Fruit fly (Drosophila melanogaster): Measurements from ENCODE around the gene vari.
A peak's percentile ranks its signal among the peaks of the same experiment; 100 is the strongest.

The vari gene

dm6 chr2L:20824136-20824789 is 27.4 kb upstream of the vari start:
- no peak for TF ChIP-seq Eip75B (GFP tag; optimal IDR thresholded peaks at IDR 0.05)
- TF ChIP-seq Eip78C (GFP tag), result peak; percentile 33

- peak; percentile 44 for TF ChIP-seq CG32006 (GFP tag; optimal IDR thresholded peaks at IDR 0.05)
- no peak for TF ChIP-seq Smox (GFP tag; optimal IDR thresholded peaks at IDR 0.05)
- no peak for TF ChIP-seq lz (GFP tag; optimal IDR thresholded peaks at IDR 0.05)
- TF ChIP-seq achi (GFP tag; optimal IDR thresholded peaks at IDR 0.05), result no peak
- no peak for TF ChIP-seq Lpt (GFP tag; optimal IDR thresholded peaks at IDR 0.05)
- TF ChIP-seq ss (GFP tag; optimal IDR thresholded peaks at IDR 0.05), result peak; percentile 32 to 41
- no peak for TF ChIP-seq pdm3 (GFP tag; optimal IDR thresholded peaks at IDR 0.05)
- peak; percentile 34 for TF ChIP-seq CG10631 (GFP tag; optimal IDR thresholded peaks at IDR 0.05)
- peak; percentile 2 for TF ChIP-seq CG16779 (tag; optimal IDR thresholded peaks at IDR 0.05)
- no peak for TF ChIP-seq Blimp-1 (GFP tag; optimal IDR thresholded peaks at IDR 0.05)
- peak; percentile 32 for TF ChIP-seq dsx (GFP tag; optimal IDR thresholded peaks at IDR 0.05; ENCODE audit: poor library complexity, severe bottlenecking)
- TF ChIP-seq CG6808 (GFP tag; optimal IDR thresholded peaks at IDR 0.05), result peak; percentile 99
- TF ChIP-seq topi (GFP tag; optimal IDR thresholded peaks at IDR 0.05), result peak; percentile 19
- no peak for TF ChIP-seq CG11294 (GFP tag; IDR thresholded peaks at IDR 0.05)
- peak; percentile 11 for TF ChIP-seq spab (GFP tag; optimal IDR thresholded peaks at IDR 0.05)
- TF ChIP-seq Eip78C (GFP tag), result peak; percentile 59
- no peak for TF ChIP-seq Ets96B (tag; optimal IDR thresholded peaks at IDR 0.05)
- no peak for TF ChIP-seq CG6792 (GFP tag; optimal IDR thresholded peaks at IDR 0.05)
- TF ChIP-seq CG11902 (GFP tag; optimal IDR thresholded peaks at IDR 0.05), result no peak
- no peak for TF ChIP-seq net (GFP tag; optimal IDR thresholded peaks at IDR 0.05)
- no peak for TF ChIP-seq cyc (GFP tag; optimal IDR thresholded peaks at IDR 0.05)
- TF ChIP-seq CG3919 (GFP tag; optimal IDR thresholded peaks at IDR 0.05), result peak; percentile 37
- no peak for TF ChIP-seq CG3032 (tag; optimal IDR thresholded peaks at IDR 0.05)
- TF ChIP-seq CG8632 (GFP tag; optimal IDR thresholded peaks at IDR 0.05), result no peak
- TF ChIP-seq CG34406 (GFP tag; optimal IDR thresholded peaks at IDR 0.05), result no peak
- no peak for TF ChIP-seq fd85E (GFP tag; optimal IDR thresholded peaks at IDR 0.05)
- no peak for TF ChIP-seq CG11762 (GFP tag; optimal IDR thresholded peaks at IDR 0.05; ENCODE audit: insufficient read depth)
- no peak for TF ChIP-seq Sox15 (GFP tag; optimal IDR thresholded peaks at IDR 0.05)
- TF ChIP-seq Sox14 (GFP tag; optimal IDR thresholded peaks at IDR 0.05), result peak; percentile 44
- peak; percentile 74 for TF ChIP-seq CG6854 (GFP tag; optimal IDR thresholded peaks at IDR 0.05)
- TF ChIP-seq CG1621 (tag; optimal IDR thresholded peaks at IDR 0.05), result peak; percentile 90
- no peak for TF ChIP-seq Met (GFP tag; optimal IDR thresholded peaks at IDR 0.05)
- no peak for TF ChIP-seq Eip75B (GFP tag; optimal IDR thresholded peaks at IDR 0.05)
- peak; percentile 32 for TF ChIP-seq fd59A (GFP tag; optimal IDR thresholded peaks at IDR 0.05)
- no peak for TF ChIP-seq fkh (GFP tag; optimal IDR thresholded peaks at IDR 0.05)
- TF ChIP-seq CG8319 (GFP tag; optimal IDR thresholded peaks at IDR 0.05), result no peak
- TF ChIP-seq CG15336 (GFP tag; IDR thresholded peaks at IDR 0.05), result no peak; the same call in 1 of the 2 replicates
- TF ChIP-seq Eip93F (GFP tag; optimal IDR thresholded peaks at IDR 0.05), result peak; percentile 89
- TF ChIP-seq salr (GFP tag; optimal IDR thresholded peaks at IDR 0.05), result peak in 1 of 2 experiments; percentile 18
- peak; percentile 20 for TF ChIP-seq esn (GFP tag; optimal IDR thresholded peaks at IDR 0.05)
- TF ChIP-seq CG9139 (GFP tag; optimal IDR thresholded peaks at IDR 0.05), result peak; percentile 56
- TF ChIP-seq CG8119 (GFP tag; IDR thresholded peaks at IDR 0.05), result peak; percentile 40; the same call in 1 of the 3 replicates
- peak; percentile 73; the same call in 2 of the 3 replicates for TF ChIP-seq CG6163 (GFP tag; IDR thresholded peaks at IDR 0.05)
- peak; percentile 3 for TF ChIP-seq dac (GFP tag; optimal IDR thresholded peaks at IDR 0.05)
- no peak for TF ChIP-seq eg (GFP tag; IDR thresholded peaks at IDR 0.05)
- peak; percentile 54 for TF ChIP-seq Sox102F (GFP tag; optimal IDR thresholded peaks at IDR 0.05)
These were observed 26.6 kb upstream of the vari start for dm6 chr2L:20823196-20824105.
